Fruit fly (Drosophila melanogaster) whole organism, embryonic: Measurements from ENCODE around the gene Gr85a.

Experiments used
- ATbp ChIP-seq: fragments of 200-800 bp; sonication (Bioruptor generic); optimal IDR thresholded peaks from 2 replicates; lab custom pipeline; 2017; ENCODE audit warnings: missing biosample characterization, mild to moderate bottlenecking, missing genetic modification characterization, missing genetic modification reagents
- Bdp1 ChIP-seq: fragments of 200-800 bp; sonication (Bioruptor generic); optimal IDR thresholded peaks from 3 replicates; lab custom pipeline; 2016; ENCODE audit warnings: missing biosample characterization, missing genetic modification characterization
- CG10267 ChIP-seq: fragments of 200-800 bp; sonication (Bioruptor generic); optimal IDR thresholded peaks from 2 replicates; lab custom pipeline; 2018; ENCODE audit warnings: missing biosample characterization, mild to moderate bottlenecking, missing genetic modification characterization, moderate library complexity
- CG10366 ChIP-seq: fragments of 200-800 bp; sonication (Bioruptor generic); IDR thresholded peaks from 2 replicates; pipeline ENCODE4 v1.3.6; 2022; ENCODE audit warnings: missing biosample characterization, missing genetic modification characterization
- CG10543 ChIP-seq: fragments of 200-800 bp; sonication (Bioruptor generic); optimal IDR thresholded peaks from 3 replicates; lab custom pipeline; 2017; ENCODE audit warnings: missing biosample characterization, mild to moderate bottlenecking, missing genetic modification characterization, moderate library complexity
- CG12155 ChIP-seq: fragments of 200-800 bp; sonication (Bioruptor generic); optimal IDR thresholded peaks from 3 replicates; lab custom pipeline; 2016; ENCODE audit warnings: missing biosample characterization, missing genetic modification characterization
- CG12236 ChIP-seq: fragments of 200-800 bp; sonication (Bioruptor generic); optimal IDR thresholded peaks from 2 replicates; lab custom pipeline; 2016; ENCODE audit warnings: missing biosample characterization, missing genetic modification characterization
- CG13424 ChIP-seq: fragments of 200-800 bp; sonication (Bioruptor generic); optimal IDR thresholded peaks from 2 replicates; lab custom pipeline; 2019; ENCODE audit warnings: missing biosample characterization, mild to moderate bottlenecking, missing genetic modification characterization, moderate library complexity
- CG13624 ChIP-seq: fragments of 200-800 bp; sonication (Bioruptor generic); optimal IDR thresholded peaks from 2 replicates; lab custom pipeline; 2016; ENCODE audit warnings: missing biosample characterization, missing genetic modification characterization
- CG13775 ChIP-seq: fragments of 200-800 bp; sonication (Bioruptor generic); optimal IDR thresholded peaks from 3 replicates; lab custom pipeline; 2017; ENCODE audit warnings: missing biosample characterization, mild to moderate bottlenecking, missing genetic modification characterization
- CG14014 ChIP-seq: fragments of 200-800 bp; sonication (Bioruptor generic); IDR thresholded peaks from 2 replicates; pipeline ENCODE4 v1.3.6; 2022; ENCODE audit warnings: missing biosample characterization, missing genetic modification characterization
- CG16863 ChIP-seq: fragments of 200-800 bp; sonication (Bioruptor generic); optimal IDR thresholded peaks from 3 replicates; lab custom pipeline; 2016; ENCODE audit warnings: missing biosample characterization, missing genetic modification characterization
- CG18599 ChIP-seq: fragments of 200-800 bp; sonication (Bioruptor generic); optimal IDR thresholded peaks from 3 replicates; lab custom pipeline; 2017; ENCODE audit warnings: missing biosample characterization, missing genetic modification characterization, mild to moderate bottlenecking, moderate library complexity, missing genetic modification reagents
- CG2120 ChIP-seq: fragments of 200-800 bp; sonication (Bioruptor generic); optimal IDR thresholded peaks from 3 replicates; lab custom pipeline; 2016; ENCODE audit warnings: missing biosample characterization, missing genetic modification characterization
- CG2712 ChIP-seq: fragments of 200-800 bp; optimal IDR thresholded peaks from 3 replicates; lab custom pipeline; 2019; ENCODE audit warnings: missing biosample characterization, mild to moderate bottlenecking, missing genetic modification characterization, moderate library complexity
- CG30403 ChIP-seq: fragments of 200-800 bp; sonication (Bioruptor generic); optimal IDR thresholded peaks from 3 replicates; lab custom pipeline; 2016; ENCODE audit warnings: missing biosample characterization, missing genetic modification characterization
- CG6272 ChIP-seq: fragments of 200-800 bp; sonication (Bioruptor generic); IDR thresholded peaks from 2 replicates; pipeline ENCODE4 v1.3.6; 2022; ENCODE audit warnings: missing biosample characterization, missing genetic modification characterization
- CG7786 ChIP-seq: fragments of 200-800 bp; sonication (Bioruptor generic); optimal IDR thresholded peaks from 2 replicates; lab custom pipeline; 2016; ENCODE audit warnings: missing biosample characterization, missing genetic modification characterization
- CG9727 ChIP-seq: fragments of 200-800 bp; sonication (Bioruptor generic); optimal IDR thresholded peaks from 3 replicates; lab custom pipeline; 2017; ENCODE audit warnings: missing biosample characterization, mild to moderate bottlenecking, missing genetic modification characterization
- CHES-1-like ChIP-seq: fragments of 200-800 bp; sonication (Bioruptor generic); optimal IDR thresholded peaks from 2 replicates; lab custom pipeline; 2016; ENCODE audit warnings: missing biosample characterization, missing genetic modification characterization
- CTCF ChIP-seq: fragments of 200-800 bp; sonication (Bioruptor generic); optimal IDR thresholded peaks from 2 replicates; lab custom pipeline; 2017; ENCODE audit warnings: missing biosample characterization, mild to moderate bottlenecking, missing genetic modification characterization, moderate library complexity
- Camta ChIP-seq: fragments of 200-800 bp; sonication (Bioruptor generic); optimal IDR thresholded peaks from 2 replicates; lab custom pipeline; 2016; ENCODE audit warnings: missing biosample characterization, missing genetic modification characterization
- Dad ChIP-seq: fragments of 200-800 bp; sonication (Bioruptor generic); optimal IDR thresholded peaks from 3 replicates; lab custom pipeline; 2016; ENCODE audit warnings: missing biosample characterization, missing genetic modification characterization
- Dbx ChIP-seq: fragments of 200-800 bp; sonication (Bioruptor generic); IDR thresholded peaks from 3 replicates; pipeline ENCODE4 v1.3.6; 2022; ENCODE audit warnings: missing biosample characterization, missing genetic modification characterization
- Drgx ChIP-seq: fragments of 200-800 bp; sonication (Bioruptor generic); IDR thresholded peaks from 2 replicates; pipeline ENCODE4 v1.3.6; 2022; ENCODE audit warnings: missing biosample characterization, missing genetic modification characterization
- Jarid2 ChIP-seq: fragments of 200-800 bp; sonication (Bioruptor generic); optimal IDR thresholded peaks from 3 replicates; lab custom pipeline; 2017; ENCODE audit warnings: mild to moderate bottlenecking, missing biosample characterization, missing genetic modification reagents, missing genetic modification characterization
- Nf-YA ChIP-seq: fragments of 200-800 bp; sonication (Bioruptor generic); IDR thresholded peaks from 2 replicates; pipeline ENCODE4 v1.3.6; 2022; ENCODE audit warnings: missing biosample characterization, missing genetic modification characterization
- Nf-YC ChIP-seq: fragments of 200-800 bp; optimal IDR thresholded peaks from 3 replicates; lab custom pipeline; 2019; ENCODE audit warnings: missing biosample characterization, mild to moderate bottlenecking, missing genetic modification characterization, moderate library complexity
- Scr ChIP-seq: fragments of 200-800 bp; sonication (Bioruptor generic); IDR thresholded peaks from 2 replicates; pipeline ENCODE4 v1.3.6; 2022; ENCODE audit warnings: missing biosample characterization, missing genetic modification characterization; ENCODE audit not compliant: partially characterized antibody
- Xbp1 ChIP-seq: fragments of 200-800 bp; sonication (Bioruptor generic); optimal IDR thresholded peaks from 3 replicates; lab custom pipeline; 2016; ENCODE audit warnings: missing biosample characterization, mild to moderate bottlenecking, missing genetic modification characterization
- bigmax ChIP-seq: fragments of 200-800 bp; sonication (Bioruptor generic); optimal IDR thresholded peaks from 2 replicates; lab custom pipeline; 2018; ENCODE audit warnings: missing biosample characterization, mild to moderate bottlenecking, missing genetic modification characterization
- ems ChIP-seq: fragments of 200-800 bp; sonication (Bioruptor generic); optimal IDR thresholded peaks from 3 replicates; lab custom pipeline; 2016; ENCODE audit warnings: missing biosample characterization, missing genetic modification characterization
- grau ChIP-seq: fragments of 200-800 bp; optimal IDR thresholded peaks from 3 replicates; lab custom pipeline; 2019; ENCODE audit warnings: missing biosample characterization, mild to moderate bottlenecking, missing genetic modification characterization, moderate library complexity
- insv ChIP-seq, 2 experiments: fragments of 200-800 bp; sonication (Bioruptor generic); optimal IDR thresholded peaks; 3 replicates each; lab custom pipeline; 2016 to 2018; ENCODE audit warnings: missing biosample characterization in 2 of 2, missing genetic modification characterization in 2 of 2
- mam ChIP-seq: fragments of 200-800 bp; sonication (Bioruptor generic); optimal IDR thresholded peaks from 3 replicates; lab custom pipeline; 2016; ENCODE audit warnings: missing biosample characterization, missing genetic modification characterization
- mld ChIP-seq: fragments of 200-800 bp; sonication (Bioruptor generic); IDR thresholded peaks from 3 replicates; pipeline ENCODE4 v1.3.6; 2022; ENCODE audit warnings: missing biosample characterization, missing genetic modification characterization; ENCODE audit not compliant: partially characterized antibody
- otp ChIP-seq: fragments of 200-800 bp; sonication (Bioruptor generic); IDR thresholded peaks from 3 replicates; pipeline ENCODE4, ENCODE4 v1.3.6; 2022; ENCODE audit warnings: missing biosample characterization, missing genetic modification characterization
- phol ChIP-seq: fragments of 200-800 bp; sonication (Bioruptor generic); optimal IDR thresholded peaks from 3 replicates; lab custom pipeline; 2018; ENCODE audit warnings: missing biosample characterization, mild to moderate bottlenecking, missing genetic modification characterization, moderate library complexity
- pnt ChIP-seq: fragments of 200-800 bp; sonication (Bioruptor generic); optimal IDR thresholded peaks from 3 replicates; lab custom pipeline; 2016; ENCODE audit warnings: missing biosample characterization, missing genetic modification characterization
- prd ChIP-seq, 3 experiments: fragments of >200 bp in 2 of 3; fragments of 200-800 bp in 1 of 3; sonication (Bioruptor generic) in 1 of 3; optimal IDR thresholded peaks in 2 of 3; IDR thresholded peaks in 1 of 3; 2 replicates in 2 of 3; 3 replicates in 1 of 3; pipeline versions ENCODE4 v1.3.6 to Lab custom; 2017 to 2022; ENCODE audit warnings: missing biosample characterization in 1 of 3, missing genetic modification characterization in 1 of 3
- sim ChIP-seq: fragments of 200-800 bp; sonication (Bioruptor generic); IDR thresholded peaks from 2 replicates; pipeline ENCODE4 v1.3.6; 2022; ENCODE audit warnings: missing biosample characterization, missing genetic modification characterization
- sug ChIP-seq: fragments of 200-800 bp; optimal IDR thresholded peaks from 2 replicates; lab custom pipeline; 2019; ENCODE audit warnings: missing biosample characterization, mild to moderate bottlenecking, missing genetic modification characterization, moderate library complexity
- tll ChIP-seq, 2 experiments: fragments of 200-800 bp in 1 of 2; fragments of >200 bp in 1 of 2; sonication (Bioruptor generic) in 1 of 2; optimal IDR thresholded peaks; 2 replicates each; lab custom pipeline; 2017 to 2019; ENCODE audit warnings: missing biosample characterization in 2 of 2, missing genetic modification characterization in 2 of 2, mild to moderate bottlenecking in 1 of 2, moderate library complexity in 1 of 2
- unc-4 ChIP-seq: fragments of 200-800 bp; sonication (Bioruptor generic); IDR thresholded peaks from 2 replicates; pipeline ENCODE4 v1.3.6; 2022; ENCODE audit warnings: missing biosample characterization, missing genetic modification characterization; ENCODE audit not compliant: partially characterized antibody
- usp ChIP-seq: fragments of >200 bp; optimal IDR thresholded peaks from 2 replicates; lab custom pipeline; 2017; ENCODE audit warnings: missing biosample characterization, missing genetic modification characterization
- vnd ChIP-seq: fragments of 200-800 bp; sonication (Bioruptor generic); IDR thresholded peaks from 3 replicates; pipeline ENCODE4 v1.3.6; 2022; ENCODE audit warnings: missing biosample characterization, missing genetic modification characterization; ENCODE audit not compliant: partially characterized antibody
- zfh1 ChIP-seq: fragments of 200-800 bp; sonication (Bioruptor generic); IDR thresholded peaks from 3 replicates; pipeline ENCODE4 v1.3.6; 2022; ENCODE audit warnings: missing biosample characterization, missing genetic modification characterization
- zfh2 ChIP-seq: fragments of 200-800 bp; sonication (Bioruptor generic); optimal IDR thresholded peaks from 2 replicates; lab custom pipeline; 2016; ENCODE audit warnings: missing biosample characterization, missing genetic modification characterization

Gene Gr85a

dm6 chr3R:9985585-9986393, 10.8 kb downstream of the Gr85a start, which contains the start of gene Art4 (continued):
- TF ChIP-seq CHES-1-like (GFP tag; lab: Kevin White, UChicago) = peak; percentile 55
- TF ChIP-seq Scr (GFP tag; lab: Robert Waterston, UW) = peak; percentile 76
- TF ChIP-seq Xbp1 = peak; percentile 32
- peak; percentile 72 for TF ChIP-seq CTCF (GFP tag; lab: Kevin White, UChicago)
- peak; percentile 44 for TF ChIP-seq CG9727
- TF ChIP-seq CG10543 (GFP tag; lab: Kevin White, UChicago) = peak; percentile 53
- TF ChIP-seq Jarid2 = no peak
- TF ChIP-seq grau (tag; lab: Kevin White, UChicago) = no peak
- TF ChIP-seq CG7786 (GFP tag; lab: Kevin White, UChicago) = peak; percentile 34
- peak; percentile 5 for TF ChIP-seq Camta
- peak; percentile 61; the same call in 2 of the 3 replicates for TF ChIP-seq Dbx (GFP tag; lab: Robert Waterston, UW)
- no peak for TF ChIP-seq Nf-YA
- no peak for TF ChIP-seq ems (GFP tag; lab: Kevin White, UChicago)
- TF ChIP-seq mam = peak; percentile 46
- TF ChIP-seq CG13624 (GFP tag; lab: Kevin White, UChicago) = peak; percentile 64
- peak; percentile 64 for TF ChIP-seq CG2712 (tag; lab: Kevin White, UChicago)
- no peak for TF ChIP-seq otp (GFP tag; lab: Robert Waterston, UW)
- TF ChIP-seq sim (GFP tag; lab: Robert Waterston, UW) = no peak
- TF ChIP-seq mld (GFP tag; lab: Robert Waterston, UW) = 0 out of 3 replicates have a peak, but pooled peaks have one; percentile 41
- peak; percentile 40 for TF ChIP-seq CG18599 (GFP tag; lab: Kevin White, UChicago)
- peak; percentile 24 for TF ChIP-seq Bdp1 (GFP tag; lab: Kevin White, UChicago)
- TF ChIP-seq CG10267 (tag; lab: Kevin White, UChicago) = peak; percentile 70
- TF ChIP-seq prd (optimal IDR thresholded peaks at IDR 0.05; lab: Kevin White, UChicago) = no peak
- peak; percentile 40; the same call in 2 of the 3 replicates for TF ChIP-seq prd (GFP tag; IDR thresholded peaks at IDR 0.05; lab: Robert Waterston, UW)
- TF ChIP-seq CG14014 (GFP tag; lab: Robert Waterston, UW) = 0 out of 2 replicates have a peak, but pooled peaks have one; percentile 16
- TF ChIP-seq CG13775 (GFP tag; lab: Kevin White, UChicago) = peak; percentile 30
- peak; percentile 38 for TF ChIP-seq zfh2
- no peak for TF ChIP-seq usp
- peak; percentile 70 for TF ChIP-seq sug (tag; lab: Kevin White, UChicago)
- peak; percentile 70 for TF ChIP-seq CG2120 (GFP tag; lab: Kevin White, UChicago)
- no peak for TF ChIP-seq bigmax (GFP tag; lab: Kevin White, UChicago)
- TF ChIP-seq tll (GFP tag; optimal IDR thresholded peaks at IDR 0.05; lab: Kevin White, UChicago) = no peak
- no peak for TF ChIP-seq Drgx (GFP tag; lab: Robert Waterston, UW)
- TF ChIP-seq unc-4 (GFP tag; lab: Robert Waterston, UW) = peak; percentile 61; the same call in 1 of the 2 replicates
- peak; percentile 29 for TF ChIP-seq CG30403 (GFP tag; lab: Kevin White, UChicago)
- TF ChIP-seq Dad (GFP tag; lab: Kevin White, UChicago) = peak; percentile 2
- TF ChIP-seq zfh1 (GFP tag; lab: Robert Waterston, UW) = peak; percentile 15; the same call in 1 of the 3 replicates
- TF ChIP-seq ATbp (GFP tag; lab: Kevin White, UChicago) = no peak
- TF ChIP-seq CG12155 (GFP tag; lab: Kevin White, UChicago) = peak; percentile 29
- peak; percentile 16 for TF ChIP-seq pnt
- TF ChIP-seq insv (GFP tag; optimal IDR thresholded peaks at IDR 0.05; lab: Kevin White, UChicago) = peak in 1 of 2 experiments; percentile 43
- TF ChIP-seq vnd = peak; percentile 44; the same call in 2 of the 3 replicates
- TF ChIP-seq CG10366 = peak; percentile 26; the same call in 1 of the 2 replicates
- TF ChIP-seq CG12236 (GFP tag; lab: Kevin White, UChicago) = no peak
- TF ChIP-seq Nf-YC = peak; percentile 47
- TF ChIP-seq CG13424 (tag; lab: Kevin White, UChicago) = peak; percentile 35
- peak; percentile 64 for TF ChIP-seq phol (tag; lab: Kevin White, UChicago)
- TF ChIP-seq CG16863 (GFP tag; lab: Kevin White, UChicago) = peak; percentile 16
- TF ChIP-seq CG6272 = peak; percentile 54; the same call in 1 of the 2 replicates
